Worm (Caenorhabditis elegans) whole organism, mixed stage, embryonic: ENCODE data around the gene lelo-3.

Source experiments
- M03D4.4 ChIP-seq: sonication (generic microtip); optimal IDR thresholded peaks from 2 replicates; lab custom pipeline; 2017; ENCODE audit warnings: mild to moderate bottlenecking, missing genetic modification characterization, missing compliant biosample characterization
- bed-3 ChIP-seq: fragments of 200-800 bp; sonication (Bioruptor generic); optimal IDR thresholded peaks from 3 replicates; lab custom pipeline; 2018; ENCODE audit warnings: mild to moderate bottlenecking, missing genetic modification characterization, moderate library complexity, missing compliant biosample characterization
- blmp-1 ChIP-seq: fragments of 150-350 bp; optimal IDR thresholded peaks from 2 replicates; lab custom pipeline; 2014; ENCODE audit warnings: missing biosample characterization, missing genetic modification characterization
- ceh-43 ChIP-seq: fragments of 200-800 bp; sonication (Bioruptor generic); optimal IDR thresholded peaks from 2 replicates; lab custom pipeline; 2018; ENCODE audit warnings: mild to moderate bottlenecking, missing genetic modification characterization, moderate library complexity, missing compliant biosample characterization
- ceh-83 ChIP-seq: fragments of 200-800 bp; sonication (Bioruptor generic); optimal IDR thresholded peaks from 2 replicates; lab custom pipeline; 2018; ENCODE audit warnings: mild to moderate bottlenecking, missing genetic modification characterization, missing compliant biosample characterization
- ces-1 ChIP-seq: fragments of 150-350 bp; optimal IDR thresholded peaks from 2 replicates; lab custom pipeline; 2014; ENCODE audit warnings: missing biosample characterization, missing genetic modification reagents, missing genetic modification characterization
- cnd-1 ChIP-seq: fragments of 200-800 bp; sonication (Bioruptor generic); optimal IDR thresholded peaks from 2 replicates; lab custom pipeline; 2018; ENCODE audit warnings: mild to moderate bottlenecking, missing genetic modification characterization, missing compliant biosample characterization
- drap-1 ChIP-seq: fragments of 200-800 bp; sonication (Bioruptor generic); optimal IDR thresholded peaks from 3 replicates; lab custom pipeline; 2018; ENCODE audit warnings: mild to moderate bottlenecking, missing genetic modification characterization, missing compliant biosample characterization
- elt-1 ChIP-seq: sonication (generic microtip); optimal IDR thresholded peaks from 2 replicates; lab custom pipeline; 2017; ENCODE audit warnings: missing genetic modification characterization, mild to moderate bottlenecking, missing compliant biosample characterization, antibody characterized with exemption, moderate library complexity, borderline replicate concordance; ENCODE audit not compliant: insufficient read depth
- elt-3 ChIP-seq: fragments of 150-350 bp; optimal IDR thresholded peaks from 2 replicates; lab custom pipeline; 2014; ENCODE audit warnings: missing biosample characterization, missing genetic modification characterization
- flh-1 ChIP-seq: fragments of 200-800 bp; sonication (Bioruptor generic); optimal IDR thresholded peaks from 2 replicates; lab custom pipeline; 2018; ENCODE audit warnings: mild to moderate bottlenecking, missing genetic modification characterization, moderate library complexity, missing compliant biosample characterization
- ham-2 ChIP-seq: fragments of 200-800 bp; sonication (Bioruptor generic); optimal IDR thresholded peaks from 2 replicates; lab custom pipeline; 2018; ENCODE audit warnings: mild to moderate bottlenecking, missing genetic modification characterization, missing compliant biosample characterization
- lin-13 ChIP-seq: fragments of 150-350 bp; optimal IDR thresholded peaks from 2 replicates; lab custom pipeline; 2014; ENCODE audit warnings: missing biosample characterization, missing genetic modification characterization
- lsy-2 ChIP-seq: fragments of 150-350 bp; optimal IDR thresholded peaks from 2 replicates; lab custom pipeline; 2014; ENCODE audit warnings: missing biosample characterization, missing genetic modification characterization
- mab-5 ChIP-seq: fragments of 150-350 bp; optimal IDR thresholded peaks from 2 replicates; lab custom pipeline; 2014; ENCODE audit warnings: missing biosample characterization, missing genetic modification characterization
- mep-1 ChIP-seq: fragments of 150-350 bp; optimal IDR thresholded peaks from 2 replicates; lab custom pipeline; 2017; ENCODE audit warnings: missing biosample characterization, missing genetic modification reagents, missing genetic modification characterization, inconsistent platforms
- mls-2 ChIP-seq: sonication (generic microtip); optimal IDR thresholded peaks from 2 replicates; lab custom pipeline; 2016; ENCODE audit warnings: mild to moderate bottlenecking, missing genetic modification characterization, moderate library complexity, missing compliant biosample characterization
- nhr-12 ChIP-seq: fragments of 150-350 bp; optimal IDR thresholded peaks from 2 replicates; lab custom pipeline; 2014; ENCODE audit warnings: missing biosample characterization, missing genetic modification characterization
- nhr-2 ChIP-seq: fragments of 150-350 bp; optimal IDR thresholded peaks from 2 replicates; lab custom pipeline; 2014; ENCODE audit warnings: missing biosample characterization, missing genetic modification characterization
- nhr-237 ChIP-seq: fragments of 150-350 bp; optimal IDR thresholded peaks from 2 replicates; lab custom pipeline; 2014; ENCODE audit warnings: missing biosample characterization, missing genetic modification characterization
- nhr-76 ChIP-seq: sonication (generic microtip); optimal IDR thresholded peaks from 2 replicates; lab custom pipeline; 2017; ENCODE audit warnings: missing biosample characterization, missing genetic modification characterization
- pha-4 ChIP-seq: fragments of 150-350 bp; optimal IDR thresholded peaks from 2 replicates; lab custom pipeline; 2018; ENCODE audit warnings: missing biosample characterization, missing genetic modification reagents, missing genetic modification characterization
- sptf-1 ChIP-seq: sonication (generic microtip); optimal IDR thresholded peaks from 2 replicates; lab custom pipeline; 2017; ENCODE audit warnings: mild to moderate bottlenecking, missing genetic modification characterization, moderate library complexity, missing compliant biosample characterization
- tbx-8 ChIP-seq: fragments of 200-800 bp; sonication (Bioruptor generic); optimal IDR thresholded peaks from 2 replicates; lab custom pipeline; 2018; ENCODE audit warnings: mild to moderate bottlenecking, missing genetic modification characterization, moderate library complexity, missing compliant biosample characterization
- unc-120 ChIP-seq: sonication (generic microtip); optimal IDR thresholded peaks from 2 replicates; lab custom pipeline; 2017; ENCODE audit warnings: missing genetic modification characterization, missing compliant biosample characterization; ENCODE audit not compliant: poor library complexity, severe bottlenecking
- unc-39 ChIP-seq: fragments of 150-350 bp; optimal IDR thresholded peaks from 2 replicates; lab custom pipeline; 2014; ENCODE audit warnings: missing biosample characterization, missing genetic modification characterization
- unc-62 ChIP-seq: fragments of 150-350 bp; optimal IDR thresholded peaks from 2 replicates; lab custom pipeline; 2014; ENCODE audit warnings: missing biosample characterization, missing genetic modification reagents, missing genetic modification characterization
- zip-8 ChIP-seq: fragments of 150-350 bp; optimal IDR thresholded peaks from 2 replicates; lab custom pipeline; 2014; ENCODE audit warnings: missing biosample characterization, missing genetic modification characterization
- ztf-11 ChIP-seq: fragments of 150-350 bp; optimal IDR thresholded peaks from 2 replicates; lab custom pipeline; 2014; ENCODE audit warnings: missing biosample characterization, missing genetic modification characterization

lelo-3 gene

ce11 chrX:6022469-6022868 lies at the start of gene lelo-3:
TSS of gene lelo-3 (minus strand) at chrX:6022569.
- no peak for TF ChIP-seq mls-2 (tag; lab: Kevin White, UChicago)
- TF ChIP-seq ces-1 (GFP tag; lab: Kevin White, UChicago) = peak; percentile 55
- no peak for TF ChIP-seq mab-5 (tag; lab: Kevin White, UChicago)

- TF ChIP-seq ztf-11 = no peak
- TF ChIP-seq flh-1 (GFP tag; lab: Kevin White, UChicago) = no peak
- no peak for TF ChIP-seq unc-39 (tag; lab: Kevin White, UChicago)
- no peak for TF ChIP-seq nhr-76 (tag; lab: Kevin White, UChicago)
- peak; percentile 79 for TF ChIP-seq elt-1 (tag; lab: Kevin White, UChicago)
- TF ChIP-seq mep-1 (tag; lab: Kevin White, UChicago) = no peak
- no peak for TF ChIP-seq lsy-2 (tag; lab: Kevin White, UChicago)
- no peak for TF ChIP-seq mab-5 (tag; lab: Kevin White, UChicago)
- TF ChIP-seq bed-3 (GFP tag; lab: Kevin White, UChicago) = no peak
- no peak for TF ChIP-seq ceh-83
- no peak for TF ChIP-seq tbx-8 (GFP tag; lab: Kevin White, UChicago)
- TF ChIP-seq M03D4.4 (tag; lab: Kevin White, UChicago) = no peak
- TF ChIP-seq ham-2 (GFP tag; lab: Kevin White, UChicago) = peak; percentile 82
- TF ChIP-seq lin-13 = no peak
- TF ChIP-seq, all 35 proteins: peak for 2
Measured at ce11 chrX:6066618-6067017, 44.2 kb upstream of the lelo-3 start.

DNA sequence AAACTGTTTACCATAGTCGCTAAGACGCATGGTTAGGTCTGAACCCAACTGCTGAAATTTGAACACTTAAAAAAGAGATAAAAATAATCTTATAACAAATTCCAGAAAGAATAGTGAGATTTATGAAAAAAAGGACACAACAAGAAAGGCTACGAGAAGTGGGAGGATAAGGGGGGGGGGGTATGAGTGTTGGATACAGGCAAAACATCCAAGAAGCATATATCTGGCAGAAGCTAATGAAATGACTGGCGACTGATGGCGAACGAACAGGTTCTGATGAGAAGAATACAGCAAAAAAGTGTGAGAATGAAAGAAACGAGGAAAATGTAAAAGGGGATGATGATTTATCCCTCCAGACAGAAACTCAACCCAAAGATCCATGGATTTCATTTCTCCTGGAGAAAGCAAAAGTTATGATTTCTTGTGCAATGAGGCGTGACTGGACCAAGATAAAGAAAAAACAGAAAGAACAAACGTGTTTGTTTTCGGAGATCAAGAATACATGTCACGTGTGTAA lies 43.6 kb upstream of the lelo-3 start, which contains the start of gene ptr-4:
Gene ptr-4, minus strand, starts transcription at position 51 of the 517 bp plus-strand sequence.
- TF ChIP-seq ceh-83 (no peak), blmp-1 (tag; lab: Kevin White, UChicago) (no peak), ztf-11 (no peak), unc-120 (no peak), cnd-1 (tag; lab: Kevin White, UChicago) (no peak), nhr-12 (no peak), mls-2 (tag; lab: Kevin White, UChicago) (no peak), zip-8 (tag; lab: Kevin White, UChicago) (no peak), lin-13 (no peak), pha-4 (no peak), drap-1 (GFP tag; lab: Kevin White, UChicago) (no peak), mep-1 (tag; lab: Kevin White, UChicago) (no peak), tbx-8 (GFP tag; lab: Kevin White, UChicago) (no peak)

ce11 chrX:6064385-6064784 lies 42.0 kb upstream of the lelo-3 start:
- no peak for TF ChIP-seq ztf-11
- TF ChIP-seq mab-5 (tag; lab: Kevin White, UChicago) = no peak
- no peak for TF ChIP-seq elt-3 (tag; lab: Kevin White, UChicago)
- no peak for TF ChIP-seq zip-8 (tag; lab: Kevin White, UChicago)
- no peak for TF ChIP-seq sptf-1
- TF ChIP-seq unc-39 (tag; lab: Kevin White, UChicago) = no peak
- no peak for TF ChIP-seq lsy-2 (tag; lab: Kevin White, UChicago)
- no peak for TF ChIP-seq nhr-12
- TF ChIP-seq tbx-8 (GFP tag; lab: Kevin White, UChicago) = no peak
- no peak for TF ChIP-seq flh-1 (GFP tag; lab: Kevin White, UChicago)

- TF ChIP-seq nhr-237 (tag; lab: Kevin White, UChicago) (no peak), nhr-12 (no peak), mls-2 (tag; lab: Kevin White, UChicago) (no peak), elt-3 (tag; lab: Kevin White, UChicago) (no peak), unc-62 (no peak), pha-4 (no peak), ham-2 (GFP tag; lab: Kevin White, UChicago) (no peak), ceh-43 (GFP tag; lab: Kevin White, UChicago) (no peak), nhr-2 (tag; lab: Kevin White, UChicago) (no peak)
Measured at ce11 chrX:6059163-6059782, 36.9 kb upstream of the lelo-3 start.
